Worm (Caenorhabditis elegans) whole organism, L3 larva: Measurements from ENCODE around the gene gon-14.
A peak's percentile ranks its signal among the peaks of the same experiment; 100 is the strongest.

Experiments used
- R02D3.7 ChIP-seq: fragments of 150-350 bp; optimal IDR thresholded peaks from 2 replicates; lab custom pipeline; 2014; ENCODE audit warnings: missing biosample characterization, missing genetic modification characterization
- ZK546.5 ChIP-seq: sonication (generic microtip); optimal IDR thresholded peaks from 2 replicates; lab custom pipeline; 2017; ENCODE audit warnings: missing biosample characterization, missing genetic modification characterization
- aly-2 ChIP-seq: fragments of 150-350 bp; optimal IDR thresholded peaks from 2 replicates; lab custom pipeline; 2014; ENCODE audit warnings: missing biosample characterization, missing genetic modification characterization
- ama-1 ChIP-seq: fragments of 150-350 bp; optimal IDR thresholded peaks from 2 replicates; lab custom pipeline; 2018
- ceh-16 ChIP-seq: sonication (generic microtip); optimal IDR thresholded peaks from 2 replicates; lab custom pipeline; 2017; ENCODE audit warnings: missing biosample characterization, missing genetic modification characterization
- ceh-28 ChIP-seq: fragments of 150-350 bp; optimal IDR thresholded peaks from 2 replicates; lab custom pipeline; 2014; ENCODE audit warnings: missing biosample characterization, missing genetic modification reagents, missing genetic modification characterization
- ceh-82 ChIP-seq: fragments of 150-350 bp; optimal IDR thresholded peaks from 2 replicates; lab custom pipeline; 2014; ENCODE audit warnings: missing biosample characterization, missing genetic modification characterization
- ceh-9 ChIP-seq: sonication (generic microtip); optimal IDR thresholded peaks from 2 replicates; lab custom pipeline; 2018; ENCODE audit warnings: missing biosample characterization, missing genetic modification characterization
- egl-27 ChIP-seq: sonication (generic microtip); optimal IDR thresholded peaks from 4 replicates; lab custom pipeline; 2017; ENCODE audit warnings: missing biosample characterization, missing genetic modification reagents, missing genetic modification characterization
- egl-5 ChIP-seq: fragments of 150-350 bp; optimal IDR thresholded peaks from 2 replicates; lab custom pipeline; 2017; ENCODE audit warnings: missing biosample characterization, missing genetic modification reagents, missing genetic modification characterization, inconsistent platforms
- elt-1 ChIP-seq: fragments of 150-350 bp; optimal IDR thresholded peaks from 2 replicates; lab custom pipeline; 2014; ENCODE audit warnings: missing biosample characterization, missing genetic modification characterization
- elt-2 ChIP-seq: sonication (generic microtip); optimal IDR thresholded peaks from 2 replicates; lab custom pipeline; 2016; ENCODE audit warnings: missing genetic modification reagents, mild to moderate bottlenecking, missing genetic modification characterization, missing compliant biosample characterization
- elt-3 ChIP-seq, 3 experiments: fragments of 150-350 bp in 1 of 3; sonication (generic microtip) in 2 of 3; optimal IDR thresholded peaks; 2 replicates in 2 of 3; 4 replicates in 1 of 3; lab custom pipeline; 2014 to 2017; ENCODE audit warnings: missing biosample characterization in 3 of 3, missing genetic modification characterization in 3 of 3
- eor-1 ChIP-seq, 2 experiments: fragments of 150-350 bp; optimal IDR thresholded peaks; 2 replicates each; lab custom pipeline; 2014 to 2018; ENCODE audit warnings: missing biosample characterization in 2 of 2, missing genetic modification characterization in 2 of 2
- fkh-10 ChIP-seq: sonication (generic microtip); optimal IDR thresholded peaks from 2 replicates; lab custom pipeline; 2017; ENCODE audit warnings: missing biosample characterization, missing genetic modification reagents, missing genetic modification characterization
- fkh-2 ChIP-seq: fragments of 150-350 bp; optimal IDR thresholded peaks from 2 replicates; lab custom pipeline; 2014; ENCODE audit warnings: missing biosample characterization, missing genetic modification reagents, missing genetic modification characterization
- fos-1 ChIP-seq: fragments of 150-350 bp; optimal IDR thresholded peaks from 2 replicates; lab custom pipeline; 2014; ENCODE audit warnings: missing biosample characterization, missing genetic modification characterization
- hmg-11 ChIP-seq: sonication (generic microtip); optimal IDR thresholded peaks from 2 replicates; lab custom pipeline; 2016; ENCODE audit warnings: missing genetic modification characterization, missing compliant biosample characterization
- jun-1 ChIP-seq: fragments of 150-350 bp; optimal IDR thresholded peaks from 2 replicates; lab custom pipeline; 2014; ENCODE audit warnings: missing biosample characterization, missing genetic modification reagents, missing genetic modification characterization
- lin-15B ChIP-seq: fragments of 150-350 bp; optimal IDR thresholded peaks from 2 replicates; lab custom pipeline; 2014; ENCODE audit warnings: missing biosample characterization, missing genetic modification characterization
- lin-39 ChIP-seq: fragments of 150-350 bp; optimal IDR thresholded peaks from 2 replicates; lab custom pipeline; 2018; ENCODE audit warnings: missing biosample characterization, missing genetic modification reagents, missing genetic modification characterization
- lsy-12 ChIP-seq: sonication (generic microtip); optimal IDR thresholded peaks from 2 replicates; lab custom pipeline; 2016; ENCODE audit warnings: mild to moderate bottlenecking, missing genetic modification characterization, missing compliant biosample characterization
- mdl-1 ChIP-seq: fragments of 150-350 bp; optimal IDR thresholded peaks from 2 replicates; lab custom pipeline; 2014; ENCODE audit warnings: missing biosample characterization, missing genetic modification characterization
- mml-1 ChIP-seq: fragments of 150-350 bp; sonication (generic microtip); optimal IDR thresholded peaks from 3 replicates; lab custom pipeline; 2014; ENCODE audit warnings: missing biosample characterization, missing genetic modification characterization
- nhr-11 ChIP-seq: fragments of 150-350 bp; optimal IDR thresholded peaks from 2 replicates; lab custom pipeline; 2014; ENCODE audit warnings: missing biosample characterization, missing genetic modification characterization
- nhr-12 ChIP-seq: fragments of 150-350 bp; optimal IDR thresholded peaks from 2 replicates; lab custom pipeline; 2014; ENCODE audit warnings: missing biosample characterization, missing genetic modification characterization
- nhr-23 ChIP-seq: fragments of 150-350 bp; optimal IDR thresholded peaks from 2 replicates; lab custom pipeline; 2014; ENCODE audit warnings: missing biosample characterization, missing genetic modification reagents, missing genetic modification characterization
- nhr-25 ChIP-seq: sonication (generic microtip); optimal IDR thresholded peaks from 2 replicates; lab custom pipeline; 2017; ENCODE audit warnings: missing biosample characterization, missing genetic modification characterization
- nhr-28 ChIP-seq: fragments of 150-350 bp; optimal IDR thresholded peaks from 2 replicates; lab custom pipeline; 2014; ENCODE audit warnings: missing biosample characterization, missing genetic modification characterization
- nhr-43 ChIP-seq: sonication (generic microtip); optimal IDR thresholded peaks from 2 replicates; lab custom pipeline; 2016; ENCODE audit warnings: mild to moderate bottlenecking, missing genetic modification characterization, missing compliant biosample characterization; ENCODE audit not compliant: poor library complexity, severe bottlenecking
- nhr-67 ChIP-seq: fragments of 150-350 bp; optimal IDR thresholded peaks from 2 replicates; lab custom pipeline; 2014; ENCODE audit warnings: missing biosample characterization, missing genetic modification characterization
- nhr-77 ChIP-seq: fragments of 150-350 bp; optimal IDR thresholded peaks from 2 replicates; lab custom pipeline; 2014; ENCODE audit warnings: missing biosample characterization, missing genetic modification characterization
- pha-4 ChIP-seq: fragments of 150-350 bp; optimal IDR thresholded peaks from 2 replicates; lab custom pipeline; 2014; ENCODE audit warnings: missing biosample characterization, missing genetic modification reagents, missing genetic modification characterization
- pqm-1 ChIP-seq: fragments of 150-350 bp; optimal IDR thresholded peaks from 2 replicates; lab custom pipeline; 2017; ENCODE audit warnings: missing biosample characterization, missing genetic modification characterization, inconsistent platforms
- sea-2 ChIP-seq: fragments of 150-350 bp; sonication (generic microtip); optimal IDR thresholded peaks from 4 replicates; lab custom pipeline; 2014; ENCODE audit warnings: missing biosample characterization, missing genetic modification reagents, missing genetic modification characterization
- skn-1 ChIP-seq: fragments of 150-350 bp; optimal IDR thresholded peaks from 2 replicates; lab custom pipeline; 2014; ENCODE audit warnings: missing biosample characterization, missing genetic modification characterization
- tbx-2 ChIP-seq: sonication (generic microtip); optimal IDR thresholded peaks from 2 replicates; lab custom pipeline; 2016; ENCODE audit warnings: mild to moderate bottlenecking, missing genetic modification characterization, missing compliant biosample characterization
- unc-39 ChIP-seq: sonication (generic microtip); optimal IDR thresholded peaks from 4 replicates; lab custom pipeline; 2017; ENCODE audit warnings: missing biosample characterization, missing genetic modification characterization
- unc-62 ChIP-seq: fragments of 150-350 bp; sonication (generic microtip); optimal IDR thresholded peaks from 4 replicates; lab custom pipeline; 2014; ENCODE audit warnings: missing biosample characterization, missing genetic modification reagents, missing genetic modification characterization
- ztf-11 ChIP-seq: fragments of 150-350 bp; optimal IDR thresholded peaks from 2 replicates; lab custom pipeline; 2014; ENCODE audit warnings: missing biosample characterization, missing genetic modification characterization
- ztf-4 ChIP-seq: fragments of 150-350 bp; optimal IDR thresholded peaks from 2 replicates; lab custom pipeline; 2014; ENCODE audit warnings: missing biosample characterization, missing genetic modification characterization

Gene gon-14

DNA sequence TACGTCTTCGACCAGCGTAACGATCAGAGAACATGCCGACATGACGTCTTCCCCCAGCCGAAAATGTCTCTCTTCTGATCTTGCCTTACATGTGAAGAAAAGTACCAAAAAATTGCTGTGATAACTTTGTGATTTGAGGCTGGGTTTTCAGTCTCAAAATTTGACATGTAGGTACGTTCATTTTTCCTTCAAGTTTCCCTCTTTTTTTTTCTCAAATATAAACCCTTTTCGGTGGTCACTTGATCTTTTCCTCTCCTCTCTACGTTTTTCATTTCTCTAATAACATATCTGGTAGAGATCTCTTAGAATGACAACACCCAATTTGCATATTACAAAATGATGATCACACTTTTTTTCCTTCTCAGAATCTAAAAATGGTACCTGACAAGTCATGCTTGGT, 10.9 kb upstream of the gon-14 start, which contains the start of gene nhr-37:
Gene nhr-37, plus strand, starts transcription at position 301 of the 400 bp plus-strand sequence.
- TF ChIP-seq nhr-28 (no peak), fkh-10 (no peak), aly-2 (no peak), nhr-23 (tag; lab: Kevin White, UChicago) (no peak), ceh-9 (tag; lab: Kevin White, UChicago) (no peak), ZK546.5 (tag; lab: Kevin White, UChicago) (no peak), ceh-28 (tag; lab: Kevin White, UChicago) (no peak), egl-27 (tag; lab: Kevin White, UChicago) (no peak), lin-15B (tag; lab: Kevin White, UChicago) (no peak), lsy-12 (tag; lab: Kevin White, UChicago) (no peak), elt-3 (tag; optimal IDR thresholded peaks at IDR 0.05; lab: Kevin White, UChicago) (no peak), mdl-1 (tag; lab: Kevin White, UChicago) (no peak), unc-62 (GFP tag; lab: Kevin White, UChicago) (no peak), eor-1 (tag; optimal IDR thresholded peaks at IDR 0.05; lab: Kevin White, UChicago) (no peak)

DNA sequence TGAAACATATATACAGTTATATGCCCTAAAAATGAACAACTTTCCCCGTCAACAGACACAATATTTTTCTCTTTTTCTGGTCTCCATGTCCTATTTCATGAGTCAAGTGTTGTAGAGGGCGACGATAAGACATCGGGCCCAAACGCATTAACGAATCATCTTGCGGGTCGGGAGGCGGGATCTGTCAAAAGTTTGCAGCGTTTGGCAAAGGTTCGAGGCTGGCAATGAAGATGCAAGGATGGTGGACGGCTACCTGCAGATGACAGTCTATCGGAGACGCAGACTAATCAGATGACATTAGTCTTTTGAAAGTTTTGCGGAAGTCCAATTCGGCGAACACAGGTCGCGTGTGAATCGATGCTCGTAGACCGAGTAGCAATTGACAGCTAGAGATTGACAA, 9.9 kb upstream of the gon-14 start:
- peak; percentile 52 for TF ChIP-seq nhr-25 (tag; lab: Kevin White, UChicago)
- no peak for TF ChIP-seq mml-1 (tag; lab: Kevin White, UChicago)
- TF ChIP-seq egl-27 (tag; lab: Kevin White, UChicago): no peak

DNA sequence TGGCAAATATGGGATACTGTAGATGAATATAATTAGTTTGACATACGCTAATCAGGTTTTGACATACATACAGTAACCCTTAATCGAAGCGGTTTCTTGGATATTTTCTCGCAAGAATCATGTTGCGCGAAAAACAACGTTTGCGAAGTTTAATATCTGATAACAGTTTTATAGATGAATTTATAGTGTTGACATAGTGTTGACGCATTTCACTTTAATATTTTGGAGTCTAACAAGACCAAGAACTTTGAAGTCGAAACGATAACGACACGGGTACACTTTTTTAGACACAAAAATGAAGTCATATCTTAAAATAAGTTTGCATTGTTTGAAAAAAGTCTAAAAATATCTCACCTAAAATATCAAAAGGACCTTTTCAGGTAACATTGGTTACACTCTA, 5.3 kb upstream of the gon-14 start:
- TF ChIP-seq skn-1 (tag; lab: Kevin White, UChicago): no peak
- TF ChIP-seq pha-4 (tag; lab: Kevin White, UChicago): peak; percentile 38
- peak; percentile 88 for TF ChIP-seq pqm-1
- peak; percentile 57 for TF ChIP-seq elt-2

DNA sequence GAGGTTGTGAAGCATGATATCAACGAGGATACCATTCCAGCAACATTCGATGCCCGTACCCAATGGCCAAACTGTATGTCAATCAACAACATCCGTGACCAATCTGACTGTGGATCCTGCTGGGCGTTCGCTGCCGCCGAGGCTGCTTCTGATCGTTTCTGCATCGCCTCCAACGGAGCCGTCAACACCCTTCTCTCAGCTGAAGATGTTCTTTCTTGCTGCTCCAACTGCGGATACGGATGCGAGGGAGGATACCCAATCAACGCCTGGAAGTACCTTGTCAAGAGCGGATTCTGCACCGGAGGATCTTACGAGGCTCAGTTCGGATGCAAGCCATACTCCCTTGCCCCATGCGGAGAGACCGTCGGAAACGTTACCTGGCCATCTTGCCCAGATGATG, 4.0 kb upstream of the gon-14 start:
- TF ChIP-seq elt-2 (no peak), ceh-9 (tag; lab: Kevin White, UChicago) (no peak), nhr-77 (tag; lab: Kevin White, UChicago) (no peak), egl-5 (tag; lab: Kevin White, UChicago) (no peak), mml-1 (tag; lab: Kevin White, UChicago) (no peak), ceh-28 (tag; lab: Kevin White, UChicago) (no peak), nhr-28 (no peak), fkh-2 (tag; lab: Kevin White, UChicago) (no peak), ztf-4 (tag; lab: Kevin White, UChicago) (no peak), ZK546.5 (tag; lab: Kevin White, UChicago) (no peak), lsy-12 (tag; lab: Kevin White, UChicago) (no peak), fkh-10 (no peak), nhr-23 (tag; lab: Kevin White, UChicago) (no peak)

- peak; percentile 100 for TF ChIP-seq elt-2
- TF ChIP-seq lin-39 (tag; lab: Kevin White, UChicago): no peak
- TF ChIP-seq egl-27 (tag; lab: Kevin White, UChicago): peak; percentile 51
- TF ChIP-seq nhr-77 (tag; lab: Kevin White, UChicago): no peak
- TF ChIP-seq jun-1 (tag; lab: Kevin White, UChicago): peak; percentile 78
- TF ChIP-seq nhr-43 (tag; lab: Kevin White, UChicago): no peak
- no peak for TF ChIP-seq nhr-67
- no peak for TF ChIP-seq tbx-2
- no peak for TF ChIP-seq unc-39 (tag; lab: Kevin White, UChicago)
- peak; percentile 100 for TF ChIP-seq pqm-1
- TF ChIP-seq R02D3.7 (tag; lab: Kevin White, UChicago): no peak
- no peak for TF ChIP-seq ceh-28 (tag; lab: Kevin White, UChicago)
- no peak for TF ChIP-seq skn-1 (tag; lab: Kevin White, UChicago)
- TF ChIP-seq nhr-12 (tag; lab: Kevin White, UChicago): no peak
- TF ChIP-seq lin-15B (tag; lab: Kevin White, UChicago): no peak
- TF ChIP-seq fkh-2 (tag; lab: Kevin White, UChicago): no peak
- TF ChIP-seq ztf-4 (tag; lab: Kevin White, UChicago): no peak
- TF ChIP-seq nhr-23 (tag; lab: Kevin White, UChicago): no peak
- no peak for TF ChIP-seq ceh-82
- TF ChIP-seq eor-1 (tag; optimal IDR thresholded peaks at IDR 0.05; lab: Kevin White, UChicago): no peak
- no peak for TF ChIP-seq egl-5 (tag; lab: Kevin White, UChicago)
- TF ChIP-seq aly-2: no peak
- no peak for TF ChIP-seq ceh-16 (tag; lab: Kevin White, UChicago)
- no peak for TF ChIP-seq ama-1
- TF ChIP-seq fos-1: no peak
- no peak for TF ChIP-seq nhr-25 (tag; lab: Kevin White, UChicago)
- no peak for TF ChIP-seq unc-62 (GFP tag; lab: Kevin White, UChicago)
- no peak for TF ChIP-seq ztf-11 (tag; lab: Kevin White, UChicago)
- TF ChIP-seq mml-1 (tag; lab: Kevin White, UChicago): no peak
- no peak for TF ChIP-seq elt-3 (tag; optimal IDR thresholded peaks at IDR 0.05; lab: Kevin White, UChicago)
- TF ChIP-seq lsy-12 (tag; lab: Kevin White, UChicago): no peak
- TF ChIP-seq fkh-10: no peak
- TF ChIP-seq mdl-1 (tag; lab: Kevin White, UChicago): peak; percentile 10
- TF ChIP-seq nhr-11: no peak
- no peak for TF ChIP-seq ZK546.5 (tag; lab: Kevin White, UChicago)
- no peak for TF ChIP-seq hmg-11
- TF ChIP-seq elt-1: no peak
- TF ChIP-seq sea-2 (GFP tag; lab: Kevin White, UChicago): no peak
Observed at ce11 chrV:6614152-6614734, 3.3 kb upstream of the gon-14 start, which contains the start of gene cpr-4. cpr-4 (plus strand) TSS chrV:6614674.
